Fruit fly (Drosophila melanogaster) whole organism, embryonic: Measurements from ENCODE around the gene CG31176.

Experiments
- CG10147 ChIP-seq: fragments of 200-800 bp; sonication (Bioruptor generic); optimal IDR thresholded peaks from 2 replicates; lab custom pipeline; 2019; ENCODE audit warnings: missing biosample characterization, mild to moderate bottlenecking, missing genetic modification characterization, moderate library complexity
- CG10321 ChIP-seq: fragments of 200-800 bp; sonication (Bioruptor generic); IDR thresholded peaks from 2 replicates; pipeline ENCODE4 v1.3.6; 2022; ENCODE audit warnings: missing biosample characterization, missing genetic modification characterization
- CG12769 ChIP-seq: fragments of 200-800 bp; sonication (Bioruptor generic); optimal IDR thresholded peaks from 2 replicates; lab custom pipeline; 2019; ENCODE audit warnings: missing biosample characterization, mild to moderate bottlenecking, missing genetic modification characterization, moderate library complexity
- CG1529 ChIP-seq: fragments of 200-800 bp; sonication (Bioruptor generic); optimal IDR thresholded peaks from 3 replicates; lab custom pipeline; 2018; ENCODE audit warnings: missing biosample characterization, missing genetic modification characterization
- CG16779 ChIP-seq: fragments of 200-800 bp; sonication (Bioruptor generic); IDR thresholded peaks from 2 replicates; pipeline ENCODE4 v1.3.6; 2022; ENCODE audit warnings: missing biosample characterization, missing genetic modification characterization
- CG18011 ChIP-seq: fragments of 200-800 bp; sonication (Bioruptor generic); optimal IDR thresholded peaks from 2 replicates; lab custom pipeline; 2017; ENCODE audit warnings: missing biosample characterization, missing genetic modification characterization, mild to moderate bottlenecking, moderate library complexity, missing genotype
- CG2129 ChIP-seq: fragments of 200-800 bp; sonication (Bioruptor generic); IDR thresholded peaks from 2 replicates; pipeline ENCODE4 v1.3.6; 2022; ENCODE audit warnings: missing biosample characterization, missing genetic modification characterization; ENCODE audit not compliant: partially characterized antibody
- CG2199 ChIP-seq: fragments of 200-800 bp; sonication (Bioruptor generic); IDR thresholded peaks from 3 replicates; pipeline ENCODE4 v1.3.6; 2022; ENCODE audit warnings: missing biosample characterization, missing genetic modification characterization
- CG2889 ChIP-seq: fragments of 200-800 bp; sonication (Bioruptor generic); IDR thresholded peaks from 3 replicates; pipeline ENCODE4 v1.3.6; 2022; ENCODE audit warnings: missing biosample characterization, missing genetic modification characterization
- CG30403 ChIP-seq: fragments of 200-800 bp; sonication (Bioruptor generic); optimal IDR thresholded peaks from 3 replicates; lab custom pipeline; 2016; ENCODE audit warnings: missing biosample characterization, missing genetic modification characterization
- CG3281 ChIP-seq: fragments of 200-800 bp; sonication (Bioruptor generic); optimal IDR thresholded peaks from 3 replicates; lab custom pipeline; 2017; ENCODE audit warnings: missing biosample characterization, mild to moderate bottlenecking, missing genetic modification characterization
- CG43689 ChIP-seq: fragments of 200-800 bp; sonication (Bioruptor generic); IDR thresholded peaks from 2 replicates; pipeline ENCODE4 v1.3.6; 2022; ENCODE audit warnings: missing biosample characterization, missing genetic modification characterization
- CG4730 ChIP-seq: fragments of 200-800 bp; sonication (Bioruptor generic); IDR thresholded peaks from 2 replicates; pipeline ENCODE4 v1.3.6; 2022; ENCODE audit warnings: missing biosample characterization, missing genetic modification characterization
- CG6272 ChIP-seq: fragments of 200-800 bp; sonication (Bioruptor generic); IDR thresholded peaks from 2 replicates; pipeline ENCODE4 v1.3.6; 2022; ENCODE audit warnings: missing biosample characterization, missing genetic modification characterization
- CG7745 ChIP-seq: fragments of 200-800 bp; sonication (Bioruptor generic); optimal IDR thresholded peaks from 2 replicates; lab custom pipeline; 2018; ENCODE audit warnings: missing biosample characterization, mild to moderate bottlenecking, missing genetic modification characterization, moderate library complexity
- CG7786 ChIP-seq: fragments of 200-800 bp; sonication (Bioruptor generic); optimal IDR thresholded peaks from 2 replicates; lab custom pipeline; 2016; ENCODE audit warnings: missing biosample characterization, missing genetic modification characterization
- CG9727 ChIP-seq: fragments of 200-800 bp; sonication (Bioruptor generic); optimal IDR thresholded peaks from 3 replicates; lab custom pipeline; 2017; ENCODE audit warnings: missing biosample characterization, mild to moderate bottlenecking, missing genetic modification characterization
- CG9932 ChIP-seq: fragments of 200-800 bp; sonication (Bioruptor generic); IDR thresholded peaks from 2 replicates; pipeline ENCODE4 v1.3.6; 2022; ENCODE audit warnings: missing biosample characterization, missing genetic modification characterization
- Dp ChIP-seq: fragments of 200-800 bp; sonication (Bioruptor generic); optimal IDR thresholded peaks from 2 replicates; lab custom pipeline; 2018; ENCODE audit warnings: missing biosample characterization, mild to moderate bottlenecking, missing genetic modification characterization, moderate library complexity
- Elba2 ChIP-seq: fragments of 200-800 bp; sonication (Bioruptor generic); optimal IDR thresholded peaks from 3 replicates; lab custom pipeline; 2016; ENCODE audit warnings: missing biosample characterization, missing genetic modification characterization
- Hsf ChIP-seq: fragments of 200-800 bp; sonication (Bioruptor generic); optimal IDR thresholded peaks from 3 replicates; lab custom pipeline; 2016; ENCODE audit warnings: missing biosample characterization, missing genetic modification characterization
- Jarid2 ChIP-seq: fragments of 200-800 bp; sonication (Bioruptor generic); optimal IDR thresholded peaks from 3 replicates; lab custom pipeline; 2017; ENCODE audit warnings: mild to moderate bottlenecking, missing biosample characterization, missing genetic modification reagents, missing genetic modification characterization
- Lhr ChIP-seq: fragments of 200-800 bp; sonication (Bioruptor generic); optimal IDR thresholded peaks from 3 replicates; lab custom pipeline; 2017; ENCODE audit warnings: mild to moderate bottlenecking, missing biosample characterization, missing genetic modification reagents, missing genetic modification characterization
- MESR4 ChIP-seq: fragments of 200-800 bp; sonication (Bioruptor generic); optimal IDR thresholded peaks from 2 replicates; lab custom pipeline; 2018; ENCODE audit warnings: missing biosample characterization, mild to moderate bottlenecking, missing genetic modification characterization, moderate library complexity
- Max ChIP-seq: fragments of 200-800 bp; sonication (Bioruptor generic); optimal IDR thresholded peaks from 2 replicates; lab custom pipeline; 2016; ENCODE audit warnings: missing biosample characterization, mild to moderate bottlenecking, missing genetic modification characterization
- Med ChIP-seq: fragments of 200-800 bp; sonication (Bioruptor generic); peaks from one replicate; lab custom pipeline; 2016; ENCODE audit warnings: missing biosample characterization, missing genetic modification characterization, mild to moderate bottlenecking, inconsistent platforms, moderate library complexity
- Ptx1 ChIP-seq: fragments of 200-800 bp; sonication (Bioruptor generic); IDR thresholded peaks from 2 replicates; pipeline ENCODE4 v1.3.6; 2022; ENCODE audit warnings: missing biosample characterization, missing genetic modification characterization
- Sox102F ChIP-seq: fragments of 200-800 bp; sonication (Bioruptor generic); optimal IDR thresholded peaks from 2 replicates; lab custom pipeline; 2018; ENCODE audit warnings: missing biosample characterization, mild to moderate bottlenecking, missing genetic modification characterization, moderate library complexity
- Tbp ChIP-seq: fragments of >200 bp; optimal IDR thresholded peaks from 2 replicates; lab custom pipeline; 2018; ENCODE audit warnings: missing biosample characterization, missing genetic modification characterization
- amos ChIP-seq: fragments of 200-800 bp; sonication (Bioruptor generic); IDR thresholded peaks from 2 replicates; pipeline ENCODE4 v1.3.6; 2022; ENCODE audit warnings: missing biosample characterization, missing genetic modification characterization; ENCODE audit not compliant: partially characterized antibody
- cas ChIP-seq: fragments of 200-800 bp; sonication (Bioruptor generic); IDR thresholded peaks from 2 replicates; pipeline ENCODE4 v1.3.6; 2022; ENCODE audit warnings: missing biosample characterization, missing genetic modification characterization
- cg ChIP-seq: fragments of 200-800 bp; sonication (Bioruptor generic); optimal IDR thresholded peaks from 3 replicates; lab custom pipeline; 2019; ENCODE audit warnings: missing biosample characterization, mild to moderate bottlenecking, missing genetic modification characterization, moderate library complexity
- chn ChIP-seq: fragments of 200-800 bp; sonication (Bioruptor generic); optimal IDR thresholded peaks from 2 replicates; lab custom pipeline; 2016; ENCODE audit warnings: missing biosample characterization, missing genetic modification characterization
- crc ChIP-seq: fragments of 200-800 bp; sonication (Bioruptor generic); optimal IDR thresholded peaks from 2 replicates; lab custom pipeline; 2016; ENCODE audit warnings: missing biosample characterization, missing genetic modification characterization
- dm ChIP-seq: fragments of 200-800 bp; sonication (Bioruptor generic); optimal IDR thresholded peaks from 3 replicates; lab custom pipeline; 2016; ENCODE audit warnings: missing biosample characterization, missing genetic modification characterization
- dmrt99B ChIP-seq: fragments of 200-800 bp; sonication (Bioruptor generic); optimal IDR thresholded peaks from 2 replicates; lab custom pipeline; 2018; ENCODE audit warnings: missing biosample characterization, mild to moderate bottlenecking, missing genetic modification characterization, moderate library complexity
- gcm ChIP-seq: fragments of 200-800 bp; sonication (Bioruptor generic); optimal IDR thresholded peaks from 2 replicates; lab custom pipeline; 2019; ENCODE audit warnings: missing biosample characterization, mild to moderate bottlenecking, missing genetic modification characterization, moderate library complexity
- hkb ChIP-seq, 2 experiments: fragments of 200-800 bp in 1 of 2; fragments of >200 bp in 1 of 2; sonication (Bioruptor generic) in 1 of 2; IDR thresholded peaks in 1 of 2; optimal IDR thresholded peaks in 1 of 2; 2 replicates each; pipeline versions ENCODE4 v1.3.6 to Lab custom; 2017 to 2022; ENCODE audit warnings: missing biosample characterization in 1 of 2, missing genetic modification characterization in 1 of 2
- kah ChIP-seq: fragments of 200-800 bp; sonication (Bioruptor generic); optimal IDR thresholded peaks from 2 replicates; lab custom pipeline; 2018; ENCODE audit warnings: missing biosample characterization, mild to moderate bottlenecking, missing genetic modification characterization
- lbe ChIP-seq: fragments of 200-800 bp; sonication (Bioruptor generic); optimal IDR thresholded peaks from 2 replicates; lab custom pipeline; 2016; ENCODE audit warnings: missing biosample characterization, mild to moderate bottlenecking, missing genetic modification characterization
- mld ChIP-seq: fragments of 200-800 bp; sonication (Bioruptor generic); IDR thresholded peaks from 3 replicates; pipeline ENCODE4 v1.3.6; 2022; ENCODE audit warnings: missing biosample characterization, missing genetic modification characterization; ENCODE audit not compliant: partially characterized antibody
- nom ChIP-seq: fragments of 200-800 bp; sonication (Bioruptor generic); optimal IDR thresholded peaks from 2 replicates; lab custom pipeline; 2017; ENCODE audit warnings: missing biosample characterization, missing genetic modification characterization, mild to moderate bottlenecking, moderate library complexity, missing genetic modification reagents
- org-1 ChIP-seq: fragments of 200-800 bp; sonication (Bioruptor generic); optimal IDR thresholded peaks from 2 replicates; lab custom pipeline; 2017; ENCODE audit warnings: missing biosample characterization, missing genetic modification characterization
- pho ChIP-seq: fragments of 200-800 bp; sonication (Bioruptor generic); optimal IDR thresholded peaks from 2 replicates; lab custom pipeline; 2016; ENCODE audit warnings: missing biosample characterization, missing genetic modification characterization
- sd ChIP-seq: fragments of 200-800 bp; sonication (Bioruptor generic); optimal IDR thresholded peaks from 3 replicates; lab custom pipeline; 2018; ENCODE audit warnings: missing biosample characterization, mild to moderate bottlenecking, missing genetic modification characterization, moderate library complexity
- sna ChIP-seq: fragments of 200-800 bp; sonication (Bioruptor generic); IDR thresholded peaks from 2 replicates; pipeline ENCODE4 v1.3.6; 2022; ENCODE audit warnings: missing biosample characterization, missing genetic modification characterization; ENCODE audit not compliant: partially characterized antibody
- twi ChIP-seq: fragments of 200-800 bp; optimal IDR thresholded peaks from 2 replicates; lab custom pipeline; 2019; ENCODE audit warnings: missing biosample characterization, mild to moderate bottlenecking, missing genetic modification characterization, moderate library complexity
- vfl ChIP-seq: fragments of 200-800 bp; sonication (Bioruptor generic); optimal IDR thresholded peaks from 2 replicates; lab custom pipeline; 2016; ENCODE audit warnings: missing biosample characterization, missing genetic modification characterization
- wek ChIP-seq: fragments of 200-800 bp; sonication (Bioruptor generic); optimal IDR thresholded peaks from 3 replicates; lab custom pipeline; 2018; ENCODE audit warnings: missing biosample characterization, mild to moderate bottlenecking, missing genetic modification characterization, moderate library complexity
- zfh2 ChIP-seq: fragments of 200-800 bp; sonication (Bioruptor generic); optimal IDR thresholded peaks from 2 replicates; lab custom pipeline; 2016; ENCODE audit warnings: missing biosample characterization, missing genetic modification characterization

The CG31176 gene

DNA sequence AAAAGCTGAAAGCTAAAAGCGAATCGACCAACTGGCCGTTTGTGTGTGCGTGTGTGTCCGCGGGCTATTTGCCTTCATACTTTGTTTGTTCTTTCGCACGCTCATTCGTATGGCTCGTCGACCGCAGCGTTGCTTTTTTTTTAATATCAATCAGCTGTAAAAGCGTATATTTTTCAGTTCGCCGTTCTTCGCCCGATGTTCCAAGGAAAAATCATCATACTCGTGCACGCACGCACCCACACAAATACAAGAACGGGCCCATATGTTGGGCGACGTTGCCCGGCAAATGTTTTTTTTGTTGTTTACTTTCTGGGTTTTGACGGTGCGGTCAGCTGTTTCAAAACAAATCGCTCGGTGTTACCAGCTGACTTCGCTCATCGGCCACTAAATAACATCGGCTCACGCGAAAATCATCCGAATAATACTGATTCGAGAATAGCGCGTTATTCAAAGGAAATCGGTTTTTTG is 58.8 kb downstream of the CG31176 start, which contains the start of gene E2f1 (continued):
- TF ChIP-seq CG10321 (GFP tag; lab: Robert Waterston, UW) (no peak), lbe (GFP tag; lab: Kevin White, UChicago) (peak; percentile 7), Lhr (GFP tag; lab: Kevin White, UChicago) (peak; percentile 30), CG16779 (GFP tag; lab: Robert Waterston, UW) (no peak), CG10147 (GFP tag; lab: Kevin White, UChicago) (no peak), CG1529 (peak; percentile 9), CG4730 (GFP tag; lab: Robert Waterston, UW) (no peak), CG3281 (no peak), mld (GFP tag; lab: Robert Waterston, UW) (no peak), Dp (GFP tag; lab: Kevin White, UChicago) (peak; percentile 87), CG30403 (GFP tag; lab: Kevin White, UChicago) (no peak), zfh2 (no peak), CG7786 (GFP tag; lab: Kevin White, UChicago) (no peak), Tbp (GFP tag; lab: Kevin White, UChicago) (no peak), dmrt99B (tag; lab: Kevin White, UChicago) (no peak), sna (GFP tag; lab: Robert Waterston, UW) (peak; percentile 72), CG43689 (GFP tag; lab: Robert Waterston, UW) (no peak), cas (GFP tag; lab: Robert Waterston, UW) (no peak), CG2889 (GFP tag; lab: Robert Waterston, UW) (no peak), CG12769 (tag; lab: Kevin White, UChicago) (peak; percentile 27), hkb (optimal IDR thresholded peaks at IDR 0.05; lab: Kevin White, UChicago) (no peak), hkb (GFP tag; IDR thresholded peaks at IDR 0.05; lab: Robert Waterston, UW) (peak; percentile 10; the same call in 1 of the 2 replicates)

DNA sequence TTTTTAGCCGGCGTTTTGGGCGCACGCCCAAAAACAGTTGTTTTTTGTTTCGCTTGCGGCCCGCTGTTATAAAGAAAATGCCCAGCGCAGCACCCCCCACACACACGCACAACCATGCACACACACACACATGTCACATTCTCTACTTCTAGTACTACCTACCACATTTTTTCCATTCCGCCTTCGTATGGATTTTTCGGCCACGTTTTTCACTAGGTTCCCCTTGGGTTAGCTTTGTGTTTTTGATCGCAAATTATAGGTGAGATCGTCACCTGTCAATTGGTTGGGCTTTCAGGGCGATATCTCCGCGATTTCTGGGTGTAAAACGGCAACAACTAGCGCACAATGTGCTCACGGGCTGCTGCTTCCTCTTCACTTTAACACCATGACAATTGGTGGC is 59.4 kb downstream of the CG31176 start:
- no peak for TF ChIP-seq Max
- no peak for TF ChIP-seq lbe (GFP tag; lab: Kevin White, UChicago)
- no peak for TF ChIP-seq vfl
- TF ChIP-seq crc (GFP tag; lab: Kevin White, UChicago), result no peak
- no peak for TF ChIP-seq CG6272 (GFP tag; lab: Robert Waterston, UW)
- TF ChIP-seq sd (tag; lab: Kevin White, UChicago), result peak; percentile 54
- no peak for TF ChIP-seq CG9932
- TF ChIP-seq wek (GFP tag; lab: Kevin White, UChicago), result no peak
- no peak for TF ChIP-seq Sox102F (GFP tag; lab: Kevin White, UChicago)
- TF ChIP-seq CG9727, result no peak
- no peak for TF ChIP-seq chn (GFP tag; lab: Kevin White, UChicago)
- TF ChIP-seq kah (GFP tag; lab: Kevin White, UChicago), result no peak
- no peak for TF ChIP-seq nom (GFP tag; lab: Kevin White, UChicago)
- no peak for TF ChIP-seq org-1 (GFP tag; lab: Kevin White, UChicago)
- TF ChIP-seq twi (tag; lab: Kevin White, UChicago), result peak; percentile 36
- TF ChIP-seq CG7745 (tag; lab: Kevin White, UChicago), result no peak
- TF ChIP-seq CG2129, result no peak
- TF ChIP-seq MESR4 (GFP tag; lab: Kevin White, UChicago), result peak; percentile 58
- TF ChIP-seq CG18011 (GFP tag; lab: Kevin White, UChicago), result no peak
- TF ChIP-seq CG2199 (GFP tag; lab: Robert Waterston, UW), result 0 out of 3 replicates have a peak, but pooled peaks have one; percentile 15
- TF ChIP-seq pho (GFP tag; lab: Kevin White, UChicago), result no peak
- TF ChIP-seq Ptx1 (GFP tag; lab: Robert Waterston, UW), result no peak
- TF ChIP-seq gcm (GFP tag; lab: Kevin White, UChicago), result no peak
- TF ChIP-seq cg (GFP tag; lab: Kevin White, UChicago), result peak; percentile 80
- no peak for TF ChIP-seq Jarid2 (GFP tag; lab: Kevin White, UChicago)
- TF ChIP-seq Med (GFP tag; lab: Kevin White, UChicago), result peak; percentile 1
- TF ChIP-seq amos (GFP tag; lab: Robert Waterston, UW), result no peak
- TF ChIP-seq Elba2 (GFP tag; lab: Kevin White, UChicago), result peak; percentile 32
- peak; percentile 30 for TF ChIP-seq dm (GFP tag; lab: Kevin White, UChicago)
- no peak for TF ChIP-seq Hsf
